Fruit fly (Drosophila melanogaster) whole organism, pupa: ENCODE data around the gene tplus3b.

Experiments used
- CG10348 ChIP-seq: fragments of 200-800 bp; sonication (Bioruptor generic); IDR thresholded peaks from 2 replicates; pipeline ENCODE4 v1.3.6; 2022; ENCODE audit warnings: missing biosample characterization, missing genetic modification characterization
- CG14655 ChIP-seq: fragments of 200-800 bp; sonication (Bioruptor generic); optimal IDR thresholded peaks from 3 replicates; lab custom pipeline; 2017; ENCODE audit warnings: mild to moderate bottlenecking, missing biosample characterization, missing genetic modification reagents, missing genetic modification characterization
- CG15710 ChIP-seq: fragments of 200-800 bp; sonication (Bioruptor generic); optimal IDR thresholded peaks from 2 replicates; lab custom pipeline; 2018; ENCODE audit warnings: missing biosample characterization, mild to moderate bottlenecking, missing genetic modification characterization, moderate library complexity
- CG17806 ChIP-seq: fragments of 200-800 bp; sonication (Bioruptor generic); optimal IDR thresholded peaks from 2 replicates; lab custom pipeline; 2018; ENCODE audit warnings: missing biosample characterization, mild to moderate bottlenecking, missing genetic modification characterization, moderate library complexity
- CG4496 ChIP-seq: fragments of 200-800 bp; sonication (Bioruptor generic); IDR thresholded peaks from 3 replicates; pipeline ENCODE4 v1.3.6; 2022; ENCODE audit warnings: missing biosample characterization, missing genetic modification characterization
- CG8159 ChIP-seq: fragments of 200-800 bp; sonication (Bioruptor generic); optimal IDR thresholded peaks from 3 replicates; lab custom pipeline; 2018; ENCODE audit warnings: missing biosample characterization, mild to moderate bottlenecking, missing genetic modification characterization, moderate library complexity
- D1 ChIP-seq: fragments of 200-800 bp; sonication (Bioruptor generic); optimal IDR thresholded peaks from 2 replicates; lab custom pipeline; 2018; ENCODE audit warnings: missing biosample characterization, mild to moderate bottlenecking, missing genetic modification characterization, moderate library complexity
- Pif1A ChIP-seq: fragments of 200-800 bp; sonication (Bioruptor generic); optimal IDR thresholded peaks from 3 replicates; lab custom pipeline; 2016; ENCODE audit warnings: missing biosample characterization, missing genetic modification characterization
- gl ChIP-seq: fragments of 200-800 bp; sonication (Bioruptor generic); optimal IDR thresholded peaks from 2 replicates; lab custom pipeline; 2018; ENCODE audit warnings: missing biosample characterization, mild to moderate bottlenecking, missing genetic modification characterization
- rn ChIP-seq: fragments of 200-800 bp; sonication (Bioruptor generic); IDR thresholded peaks from 2 replicates; pipeline ENCODE4 v1.3.6; 2022; ENCODE audit warnings: missing biosample characterization, missing genetic modification characterization

- TF ChIP-seq Pif1A, result no peak
- TF ChIP-seq CG4496 (GFP tag; lab: Robert Waterston, UW), result no peak
- TF ChIP-seq CG17806 (tag; lab: Kevin White, UChicago), result no peak
- TF ChIP-seq CG14655 (GFP tag; lab: Kevin White, UChicago), result no peak
- no peak for TF ChIP-seq gl (tag; lab: Kevin White, UChicago)
- TF ChIP-seq CG10348 (GFP tag; lab: Robert Waterston, UW), result no peak
- TF ChIP-seq CG15710 (tag; lab: Kevin White, UChicago), result no peak
- no peak for TF ChIP-seq rn (GFP tag; lab: Robert Waterston, UW)
- no peak for TF ChIP-seq D1 (tag; lab: Kevin White, UChicago)
- TF ChIP-seq CG8159 (tag; lab: Kevin White, UChicago), result no peak
These were observed 1.2 kb upstream of the tplus3b start, which contains the start of gene CG15219 for dm6 chr2L:22105412-22105811.
